Fruit fly (Drosophila melanogaster): ENCODE data around the gene CG4459.

CG4459 gene

dm6 chr3R:19928544-19928943, at the start of gene CG4459:
CG4459 (minus strand) TSS chr3R:19928644.
- TF ChIP-seq insv (optimal IDR thresholded peaks at IDR 0.05): no peak
- TF ChIP-seq Sin3A (optimal IDR thresholded peaks at IDR 0.05): no peak
- no peak for TF ChIP-seq psq (optimal IDR thresholded peaks at IDR 0.05)
- TF ChIP-seq Myc (optimal IDR thresholded peaks at IDR 0.05): no peak
- no peak for TF ChIP-seq h (optimal IDR thresholded peaks at IDR 0.05)
- no peak for TF ChIP-seq ttk (optimal IDR thresholded peaks at IDR 0.05)

dm6 chr3R:19972598-19972997, 44.2 kb upstream of the CG4459 start, which contains the start of gene CG31213:
CG31213 (plus strand) TSS chr3R:19972898.
- TF ChIP-seq Sin3A (optimal IDR thresholded peaks at IDR 0.05): no peak
- no peak for TF ChIP-seq insv (optimal IDR thresholded peaks at IDR 0.05)
- no peak for TF ChIP-seq h (optimal IDR thresholded peaks at IDR 0.05)
- no peak for TF ChIP-seq ttk (optimal IDR thresholded peaks at IDR 0.05)
- TF ChIP-seq Myc (optimal IDR thresholded peaks at IDR 0.05): no peak
- TF ChIP-seq psq (optimal IDR thresholded peaks at IDR 0.05): no peak

dm6 chr3R:19968695-19969094, 40.3 kb upstream of the CG4459 start:
- TF ChIP-seq Myc (optimal IDR thresholded peaks at IDR 0.05) (no peak), psq (optimal IDR thresholded peaks at IDR 0.05) (no peak), ttk (optimal IDR thresholded peaks at IDR 0.05) (no peak), h (optimal IDR thresholded peaks at IDR 0.05) (no peak), Sin3A (optimal IDR thresholded peaks at IDR 0.05) (no peak), insv (optimal IDR thresholded peaks at IDR 0.05) (no peak)

dm6 chr3R:19948143-19948542, 19.7 kb upstream of the CG4459 start, which contains the start of gene CG4783:
CG4783 (plus strand) TSS chr3R:19948443.
- TF ChIP-seq psq (optimal IDR thresholded peaks at IDR 0.05) (no peak), Myc (optimal IDR thresholded peaks at IDR 0.05) (no peak), insv (optimal IDR thresholded peaks at IDR 0.05) (no peak), Sin3A (optimal IDR thresholded peaks at IDR 0.05) (no peak), ttk (optimal IDR thresholded peaks at IDR 0.05) (no peak), h (optimal IDR thresholded peaks at IDR 0.05) (no peak)

dm6 chr3R:19942312-19942711, 13.9 kb upstream of the CG4459 start, which contains the start of gene CG46042:
CG46042 (minus strand) TSS chr3R:19942412.
- no peak for TF ChIP-seq ttk (optimal IDR thresholded peaks at IDR 0.05)
- no peak for TF ChIP-seq insv (optimal IDR thresholded peaks at IDR 0.05)
- no peak for TF ChIP-seq psq (optimal IDR thresholded peaks at IDR 0.05)
- no peak for TF ChIP-seq Sin3A (optimal IDR thresholded peaks at IDR 0.05)
- TF ChIP-seq Myc (optimal IDR thresholded peaks at IDR 0.05): no peak

- TF ChIP-seq Sin3A (optimal IDR thresholded peaks at IDR 0.05): no peak
- no peak for TF ChIP-seq ttk (optimal IDR thresholded peaks at IDR 0.05)
- TF ChIP-seq psq (optimal IDR thresholded peaks at IDR 0.05): no peak
- TF ChIP-seq insv (optimal IDR thresholded peaks at IDR 0.05): no peak
- no peak for TF ChIP-seq h (optimal IDR thresholded peaks at IDR 0.05)
- no peak for TF ChIP-seq Myc (optimal IDR thresholded peaks at IDR 0.05)
Observed at dm6 chr3R:19938941-19939587, 10.6 kb upstream of the CG4459 start.

dm6 chr3R:19935777-19936125, 7.3 kb upstream of the CG4459 start:
- TF ChIP-seq insv (optimal IDR thresholded peaks at IDR 0.05) (no peak), psq (optimal IDR thresholded peaks at IDR 0.05) (no peak), h (optimal IDR thresholded peaks at IDR 0.05) (no peak), Sin3A (optimal IDR thresholded peaks at IDR 0.05) (no peak), ttk (optimal IDR thresholded peaks at IDR 0.05) (no peak), Myc (optimal IDR thresholded peaks at IDR 0.05) (no peak)

- TF ChIP-seq Myc (optimal IDR thresholded peaks at IDR 0.05) (no peak), insv (optimal IDR thresholded peaks at IDR 0.05) (no peak), ttk (optimal IDR thresholded peaks at IDR 0.05) (no peak), h (optimal IDR thresholded peaks at IDR 0.05) (no peak), Sin3A (optimal IDR thresholded peaks at IDR 0.05) (no peak), psq (optimal IDR thresholded peaks at IDR 0.05) (no peak)
Observed at dm6 chr3R:19934840-19935776, 6.7 kb upstream of the CG4459 start, which contains the start of gene mira. mira (minus strand) TSS chr3R:19935120.

- no peak for TF ChIP-seq h (optimal IDR thresholded peaks at IDR 0.05)
- no peak for TF ChIP-seq Sin3A (optimal IDR thresholded peaks at IDR 0.05)
- no peak for TF ChIP-seq insv (optimal IDR thresholded peaks at IDR 0.05)
- TF ChIP-seq ttk (optimal IDR thresholded peaks at IDR 0.05): no peak
- no peak for TF ChIP-seq Myc (optimal IDR thresholded peaks at IDR 0.05)
- TF ChIP-seq psq (optimal IDR thresholded peaks at IDR 0.05): no peak
Observed at dm6 chr3R:19932169-19932568, 3.7 kb upstream of the CG4459 start.

dm6 chr3R:19930913-19931706, 2.7 kb upstream of the CG4459 start:
- TF ChIP-seq insv (optimal IDR thresholded peaks at IDR 0.05) (no peak), Myc (optimal IDR thresholded peaks at IDR 0.05) (no peak), psq (optimal IDR thresholded peaks at IDR 0.05) (no peak), Sin3A (optimal IDR thresholded peaks at IDR 0.05) (no peak), ttk (optimal IDR thresholded peaks at IDR 0.05) (no peak), h (optimal IDR thresholded peaks at IDR 0.05) (no peak)

- no peak for TF ChIP-seq psq (optimal IDR thresholded peaks at IDR 0.05)
- TF ChIP-seq h (optimal IDR thresholded peaks at IDR 0.05): no peak
- TF ChIP-seq ttk (optimal IDR thresholded peaks at IDR 0.05): no peak
- TF ChIP-seq Myc (optimal IDR thresholded peaks at IDR 0.05): no peak
- TF ChIP-seq Sin3A (optimal IDR thresholded peaks at IDR 0.05): no peak
- TF ChIP-seq insv (optimal IDR thresholded peaks at IDR 0.05): no peak
Observed at dm6 chr3R:19925271-19925670, 3.2 kb downstream of the CG4459 start, which contains the start of gene CG4462. CG4462 (minus strand) TSS chr3R:19925371.

All from Kc167 (cell line).